Worm (Caenorhabditis elegans) whole organism, young adult: ENCODE results near the gene T24D8.6.

Experiments
- bed-1 ChIP-seq: fragments of 200-800 bp; sonication (Bioruptor generic); IDR thresholded peaks from 2 replicates; pipeline ENCODE4 v1.3.6; 2022; ENCODE audit warnings: missing genetic modification reagents, missing genetic modification characterization, missing compliant biosample characterization
- efl-1 ChIP-seq: fragments of 150-350 bp; optimal IDR thresholded peaks from 2 replicates; lab custom pipeline; 2014; ENCODE audit warnings: missing biosample characterization, missing genetic modification reagents, missing genetic modification characterization

- TF ChIP-seq efl-1 (GFP tag; lab: Kevin White, UChicago) (no peak), bed-1 (GFP tag; lab: Robert Waterston, UW) (no peak)
Measured at ce11 chrX:2328873-2329272, 36.9 kb downstream of the T24D8.6 start.
